Fruit fly (Drosophila melanogaster): ENCODE results near the gene Scsalpha2.
A peak's percentile ranks its signal among the peaks of the same experiment; 100 is the strongest.

The Scsalpha2 gene

dm6 chr3R:19465286-19465685, 2.4 kb upstream of the Scsalpha2 start:
- TF ChIP-seq CG15710 (tag; optimal IDR thresholded peaks at IDR 0.05): peak; percentile 63
- peak; percentile 76 for TF ChIP-seq CG8159 (tag; optimal IDR thresholded peaks at IDR 0.05)
- TF ChIP-seq CG4496 (GFP tag; IDR thresholded peaks at IDR 0.05): peak; percentile 17; the same call in 1 of the 3 replicates
- TF ChIP-seq rn (GFP tag; IDR thresholded peaks at IDR 0.05): no peak
- peak; percentile 45 for TF ChIP-seq Pif1B (GFP tag; optimal IDR thresholded peaks at IDR 0.05)
- no peak for TF ChIP-seq CG10348 (GFP tag; IDR thresholded peaks at IDR 0.05)
- no peak for TF ChIP-seq EcR (GFP tag; optimal IDR thresholded peaks at IDR 0.05)
- TF ChIP-seq CG14655 (GFP tag; optimal IDR thresholded peaks at IDR 0.05): peak; percentile 68
- TF ChIP-seq gl (tag; optimal IDR thresholded peaks at IDR 0.05): no peak
- no peak for TF ChIP-seq Ets98B (GFP tag; IDR thresholded peaks at IDR 0.05)
- peak; percentile 12 for TF ChIP-seq D1 (tag; optimal IDR thresholded peaks at IDR 0.05)
- TF ChIP-seq CG17806 (tag; optimal IDR thresholded peaks at IDR 0.05): peak; percentile 65
- no peak for TF ChIP-seq CG12605 (GFP tag; IDR thresholded peaks at IDR 0.05)
- TF ChIP-seq CG9948 (tag; optimal IDR thresholded peaks at IDR 0.05): peak; percentile 57
- TF ChIP-seq fd96Ca (GFP tag; IDR thresholded peaks at IDR 0.05): no peak
- peak; percentile 22; the same call in 1 of the 2 replicates for TF ChIP-seq CG32121 (GFP tag; IDR thresholded peaks at IDR 0.05)
- no peak for TF ChIP-seq CG13204 (GFP tag; optimal IDR thresholded peaks at IDR 0.05)
- peak; percentile 46 for TF ChIP-seq Snoo (tag; optimal IDR thresholded peaks at IDR 0.05)
- TF ChIP-seq CG34367 (tag; optimal IDR thresholded peaks at IDR 0.05): peak; percentile 49
- peak; percentile 57 for TF ChIP-seq CG8301 (tag; optimal IDR thresholded peaks at IDR 0.05)
- peak; percentile 44 for TF ChIP-seq Pif1A (GFP tag; optimal IDR thresholded peaks at IDR 0.05)

DNA sequence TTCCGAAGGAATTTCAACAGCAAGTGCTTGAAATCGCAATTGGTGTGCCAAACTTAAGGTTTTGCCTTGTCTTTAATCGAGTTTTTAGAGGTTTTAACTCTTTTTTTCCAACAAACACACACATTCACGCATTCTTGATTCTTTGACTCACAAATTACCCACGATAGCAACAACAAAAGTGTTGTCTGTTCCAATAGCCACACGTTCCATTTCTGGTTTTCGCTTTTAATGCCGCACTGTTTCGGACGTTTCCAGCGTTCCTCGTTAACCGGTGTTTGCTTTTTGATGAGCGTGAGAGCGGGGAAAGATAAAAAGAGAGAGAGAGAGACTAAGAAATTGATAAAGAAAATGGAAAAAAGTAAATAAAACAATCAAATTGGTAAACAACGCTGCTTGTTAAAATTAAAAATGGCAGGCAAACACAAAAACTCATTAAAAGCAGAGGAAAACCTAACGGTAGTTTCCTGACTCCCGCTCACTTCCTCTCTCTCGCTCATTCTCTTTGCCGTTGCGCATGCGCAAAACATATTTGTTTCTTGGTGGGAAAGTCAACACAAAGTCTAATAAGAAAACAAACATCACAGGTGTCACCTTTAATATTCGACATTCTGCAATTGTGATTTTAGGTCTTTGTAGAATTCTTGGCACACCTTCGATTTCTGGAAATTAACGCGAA, 1.1 kb upstream of the Scsalpha2 start:
- no peak for TF ChIP-seq CG17806 (tag; optimal IDR thresholded peaks at IDR 0.05)
- no peak for TF ChIP-seq CG12605 (GFP tag; IDR thresholded peaks at IDR 0.05)
- TF ChIP-seq rn (GFP tag; IDR thresholded peaks at IDR 0.05): no peak
- no peak for TF ChIP-seq D1 (tag; optimal IDR thresholded peaks at IDR 0.05)
- no peak for TF ChIP-seq CG8301 (tag; optimal IDR thresholded peaks at IDR 0.05)
- no peak for TF ChIP-seq fd96Ca (GFP tag; IDR thresholded peaks at IDR 0.05)
- TF ChIP-seq CG32121 (GFP tag; IDR thresholded peaks at IDR 0.05): no peak
- no peak for TF ChIP-seq CG13204 (GFP tag; optimal IDR thresholded peaks at IDR 0.05)
- TF ChIP-seq CG8159 (tag; optimal IDR thresholded peaks at IDR 0.05): no peak
- no peak for TF ChIP-seq CG10348 (GFP tag; IDR thresholded peaks at IDR 0.05)
- no peak for TF ChIP-seq CG15710 (tag; optimal IDR thresholded peaks at IDR 0.05)
- no peak for TF ChIP-seq Pif1A (GFP tag; optimal IDR thresholded peaks at IDR 0.05)
- no peak for TF ChIP-seq CG9948 (tag; optimal IDR thresholded peaks at IDR 0.05)
- TF ChIP-seq EcR (GFP tag; optimal IDR thresholded peaks at IDR 0.05): no peak
- TF ChIP-seq CG34367 (tag; optimal IDR thresholded peaks at IDR 0.05): no peak
- no peak for TF ChIP-seq CG14655 (GFP tag; optimal IDR thresholded peaks at IDR 0.05)
- no peak for TF ChIP-seq gl (tag; optimal IDR thresholded peaks at IDR 0.05)
- TF ChIP-seq Pif1B (GFP tag; optimal IDR thresholded peaks at IDR 0.05): no peak
- TF ChIP-seq Ets98B (GFP tag; IDR thresholded peaks at IDR 0.05): no peak
- TF ChIP-seq Snoo (tag; optimal IDR thresholded peaks at IDR 0.05): no peak

DNA sequence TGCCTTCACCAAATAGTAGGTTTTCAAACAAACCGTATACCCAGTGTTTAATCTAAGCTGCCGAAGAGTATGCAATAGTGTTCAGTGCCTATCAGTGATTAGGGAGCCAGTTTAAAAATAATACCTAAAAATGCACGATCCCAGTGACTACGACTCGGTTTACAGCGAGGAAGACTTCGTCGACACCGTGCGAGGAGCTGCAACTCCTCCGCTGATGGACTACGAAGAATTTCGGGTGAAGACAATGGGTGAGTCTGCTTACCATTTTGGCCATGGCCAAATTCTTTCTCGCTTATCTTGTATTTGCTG, 1.7 kb downstream of the Scsalpha2 start:
- TF ChIP-seq CG4496 (GFP tag; IDR thresholded peaks at IDR 0.05) (no peak), CG15710 (tag; optimal IDR thresholded peaks at IDR 0.05) (no peak)

DNA sequence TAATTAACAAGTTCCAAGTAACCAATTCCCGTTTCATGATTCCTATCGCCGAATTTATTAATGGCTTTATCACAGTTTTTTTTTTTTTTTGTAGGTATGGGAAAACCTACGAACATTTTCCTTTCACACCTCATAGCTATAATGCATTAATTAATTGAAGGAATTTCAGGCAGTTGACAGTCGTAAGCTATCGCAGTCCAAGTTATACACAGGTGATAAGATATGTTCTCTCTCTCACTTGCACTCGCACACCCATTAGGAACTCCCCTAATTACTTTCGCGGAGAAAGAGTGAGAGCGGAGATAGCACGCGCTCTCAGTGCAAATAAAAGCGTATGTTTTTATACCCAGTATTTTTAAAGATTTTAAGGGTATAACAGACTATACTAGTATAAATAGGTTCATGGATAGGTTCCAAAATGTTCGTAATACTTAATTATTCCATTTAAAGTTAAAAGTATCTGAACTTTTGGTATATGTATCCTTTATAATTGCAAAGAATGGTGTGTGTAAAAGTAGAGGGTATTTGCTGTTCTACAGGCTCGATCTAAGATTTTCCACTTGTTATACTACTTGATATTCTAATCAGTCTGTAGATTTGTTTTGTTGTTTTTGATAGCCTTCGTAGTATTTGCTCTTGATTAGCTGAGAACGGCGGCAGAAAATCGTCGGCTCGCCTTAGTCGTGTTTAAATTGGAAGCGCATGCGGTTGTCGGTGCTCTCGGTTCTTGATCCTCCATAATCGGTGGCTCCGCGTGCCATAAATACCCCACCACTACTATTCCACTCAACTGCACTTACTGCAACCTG, 2.3 kb downstream of the Scsalpha2 start, which contains the start of gene Dys:
TSS of gene Dys (plus strand) at position 677 of the 809 bp plus-strand sequence.
- no peak for TF ChIP-seq gl (tag; optimal IDR thresholded peaks at IDR 0.05)
- TF ChIP-seq Pif1B (GFP tag; optimal IDR thresholded peaks at IDR 0.05): no peak
- no peak for TF ChIP-seq CG13204 (GFP tag; optimal IDR thresholded peaks at IDR 0.05)
- TF ChIP-seq Pif1A (GFP tag; optimal IDR thresholded peaks at IDR 0.05): peak; percentile 32
- TF ChIP-seq CG12605 (GFP tag; IDR thresholded peaks at IDR 0.05): no peak
- TF ChIP-seq fd96Ca (GFP tag; IDR thresholded peaks at IDR 0.05): no peak
- TF ChIP-seq CG8159 (tag; optimal IDR thresholded peaks at IDR 0.05): peak; percentile 27
- peak; percentile 52; the same call in 1 of the 3 replicates for TF ChIP-seq CG4496 (GFP tag; IDR thresholded peaks at IDR 0.05)
- no peak for TF ChIP-seq Ets98B (GFP tag; IDR thresholded peaks at IDR 0.05)
- no peak for TF ChIP-seq CG9948 (tag; optimal IDR thresholded peaks at IDR 0.05)
- peak; percentile 38 for TF ChIP-seq CG8301 (tag; optimal IDR thresholded peaks at IDR 0.05)
- no peak for TF ChIP-seq CG34367 (tag; optimal IDR thresholded peaks at IDR 0.05)
- peak; percentile 13 for TF ChIP-seq CG14655 (GFP tag; optimal IDR thresholded peaks at IDR 0.05)

- no peak for TF ChIP-seq CG14655 (GFP tag; optimal IDR thresholded peaks at IDR 0.05)
- TF ChIP-seq CG13204 (GFP tag; optimal IDR thresholded peaks at IDR 0.05): no peak
- no peak for TF ChIP-seq fd96Ca (GFP tag; IDR thresholded peaks at IDR 0.05)
- TF ChIP-seq CG4496 (GFP tag; IDR thresholded peaks at IDR 0.05): no peak
- no peak for TF ChIP-seq Snoo (tag; optimal IDR thresholded peaks at IDR 0.05)
- TF ChIP-seq Pif1B (GFP tag; optimal IDR thresholded peaks at IDR 0.05): no peak
- TF ChIP-seq Ets98B (GFP tag; IDR thresholded peaks at IDR 0.05): no peak
- no peak for TF ChIP-seq CG8301 (tag; optimal IDR thresholded peaks at IDR 0.05)
- no peak for TF ChIP-seq CG12605 (GFP tag; IDR thresholded peaks at IDR 0.05)
- TF ChIP-seq gl (tag; optimal IDR thresholded peaks at IDR 0.05): no peak
- TF ChIP-seq EcR (GFP tag; optimal IDR thresholded peaks at IDR 0.05): no peak
- no peak for TF ChIP-seq CG8159 (tag; optimal IDR thresholded peaks at IDR 0.05)
- no peak for TF ChIP-seq rn (GFP tag; IDR thresholded peaks at IDR 0.05)
- no peak for TF ChIP-seq CG34367 (tag; optimal IDR thresholded peaks at IDR 0.05)
- TF ChIP-seq D1 (tag; optimal IDR thresholded peaks at IDR 0.05): no peak
- TF ChIP-seq CG15710 (tag; optimal IDR thresholded peaks at IDR 0.05): no peak
- no peak for TF ChIP-seq Pif1A (GFP tag; optimal IDR thresholded peaks at IDR 0.05)
- no peak for TF ChIP-seq CG9948 (tag; optimal IDR thresholded peaks at IDR 0.05)
- TF ChIP-seq CG10348 (GFP tag; IDR thresholded peaks at IDR 0.05): no peak
Observed at dm6 chr3R:19425099-19425498, 37.8 kb downstream of the Scsalpha2 start, which contains the start of gene CG3517. Gene CG3517, minus strand, starts transcription at chr3R:19425199.

Measured in whole organism, pupa.